Worm (Caenorhabditis elegans) whole organism, late embryonic: ENCODE measurements around the gene txt-18.

Experiments
- ama-1 ChIP-seq: fragments of 150-350 bp; optimal IDR thresholded peaks from 2 replicates; lab custom pipeline; 2014
- ceh-9 ChIP-seq: sonication (generic microtip); optimal IDR thresholded peaks from 2 replicates; lab custom pipeline; 2016; ENCODE audit warnings: mild to moderate bottlenecking, missing genetic modification characterization, inconsistent platforms, missing compliant biosample characterization

ce11 chrII:6327317-6327716, 16.6 kb upstream of the txt-18 start:
- TF ChIP-seq ama-1 (lab: Kevin White, UChicago): no peak
- TF ChIP-seq ceh-9 (tag; lab: Kevin White, UChicago): no peak
